Fruit fly (Drosophila melanogaster) whole organism, prepupa: Measurements from ENCODE around the gene Fatp1.
A peak's percentile ranks its signal among the peaks of the same experiment; 100 is the strongest.

Source experiments
- CG10631 ChIP-seq: fragments of 200-800 bp; sonication (Bioruptor generic); optimal IDR thresholded peaks from 2 replicates; lab custom pipeline; 2016; ENCODE audit warnings: missing biosample characterization, missing genetic modification characterization
- CG11294 ChIP-seq: fragments of 200-800 bp; sonication (Bioruptor generic); IDR thresholded peaks from 2 replicates; pipeline ENCODE4 v1.3.6; 2022; ENCODE audit warnings: missing biosample characterization, missing genetic modification characterization
- CG11762 ChIP-seq: fragments of 200-800 bp; sonication (Bioruptor generic); optimal IDR thresholded peaks from 3 replicates; lab custom pipeline; 2016; ENCODE audit warnings: missing biosample characterization, missing genetic modification characterization; ENCODE audit not compliant: insufficient read depth
- CG11902 ChIP-seq: fragments of 200-800 bp; sonication (Bioruptor generic); optimal IDR thresholded peaks from 3 replicates; lab custom pipeline; 2016; ENCODE audit warnings: missing biosample characterization, missing genetic modification characterization
- CG16779 ChIP-seq: fragments of 200-800 bp; sonication (Bioruptor generic); optimal IDR thresholded peaks from 3 replicates; lab custom pipeline; 2017; ENCODE audit warnings: missing biosample characterization, mild to moderate bottlenecking, missing genetic modification characterization
- CG32006 ChIP-seq: fragments of 200-800 bp; sonication (Bioruptor generic); optimal IDR thresholded peaks from 3 replicates; lab custom pipeline; 2017; ENCODE audit warnings: missing biosample characterization, mild to moderate bottlenecking, missing genetic modification characterization
- CG6163 ChIP-seq: fragments of 200-800 bp; sonication (Bioruptor generic); IDR thresholded peaks from 3 replicates; pipeline ENCODE4 v1.3.6; 2022; ENCODE audit warnings: missing biosample characterization, missing genetic modification characterization
- CG6276 ChIP-seq: fragments of 200-800 bp; sonication (Bioruptor generic); optimal IDR thresholded peaks from 2 replicates; lab custom pipeline; 2017; ENCODE audit warnings: missing biosample characterization, mild to moderate bottlenecking, missing genetic modification characterization
- CG6792 ChIP-seq: fragments of 200-800 bp; sonication (Bioruptor generic); optimal IDR thresholded peaks from 3 replicates; lab custom pipeline; 2016; ENCODE audit warnings: missing biosample characterization, missing genetic modification characterization
- CG6808 ChIP-seq: fragments of 200-800 bp; sonication (Bioruptor generic); optimal IDR thresholded peaks from 3 replicates; lab custom pipeline; 2017; ENCODE audit warnings: missing biosample characterization, missing genetic modification characterization, mild to moderate bottlenecking, moderate library complexity, missing genetic modification reagents
- CG6854 ChIP-seq: fragments of 200-800 bp; sonication (Bioruptor generic); optimal IDR thresholded peaks from 2 replicates; lab custom pipeline; 2017; ENCODE audit warnings: missing biosample characterization, mild to moderate bottlenecking, missing genetic modification characterization
- CG7368 ChIP-seq: fragments of 200-800 bp; sonication (Bioruptor generic); optimal IDR thresholded peaks from 3 replicates; lab custom pipeline; 2016; ENCODE audit warnings: missing biosample characterization, missing genetic modification characterization
- CG8319 ChIP-seq: fragments of 200-800 bp; sonication (Bioruptor generic); optimal IDR thresholded peaks from 3 replicates; lab custom pipeline; 2016; ENCODE audit warnings: missing biosample characterization, missing genetic modification characterization
- CG8632 ChIP-seq: fragments of 200-800 bp; sonication (Bioruptor generic); optimal IDR thresholded peaks from 3 replicates; lab custom pipeline; 2016; ENCODE audit warnings: missing biosample characterization, missing genetic modification characterization
- CG9139 ChIP-seq: fragments of 200-800 bp; sonication (Bioruptor generic); optimal IDR thresholded peaks from 3 replicates; lab custom pipeline; 2017; ENCODE audit warnings: missing biosample characterization, mild to moderate bottlenecking, missing genetic modification characterization
- Eip78C ChIP-seq: fragments of 200-800 bp; sonication (Bioruptor generic); peaks from one replicate; lab custom pipeline; 2016; ENCODE audit warnings: missing biosample characterization, missing genetic modification characterization
- Ets21C ChIP-seq: fragments of 200-800 bp; sonication (Bioruptor generic); optimal IDR thresholded peaks from 3 replicates; lab custom pipeline; 2016; ENCODE audit warnings: missing biosample characterization, missing genetic modification characterization
- Gug ChIP-seq: fragments of 200-800 bp; sonication (Bioruptor generic); IDR thresholded peaks from 2 replicates; pipeline ENCODE4 v1.3.6; 2022; ENCODE audit warnings: missing biosample characterization, missing genetic modification characterization
- Hr39 ChIP-seq: fragments of 200-800 bp; sonication (Bioruptor generic); optimal IDR thresholded peaks from 2 replicates; lab custom pipeline; 2016; ENCODE audit warnings: missing biosample characterization, missing genetic modification characterization
- Hr4 ChIP-seq: fragments of 200-800 bp; sonication (Bioruptor generic); optimal IDR thresholded peaks from 3 replicates; lab custom pipeline; 2016; ENCODE audit warnings: missing biosample characterization, missing genetic modification characterization
- OdsH ChIP-seq: fragments of 200-800 bp; sonication (Bioruptor generic); optimal IDR thresholded peaks from 3 replicates; lab custom pipeline; 2016; ENCODE audit warnings: missing biosample characterization, missing genetic modification characterization
- Smox ChIP-seq: fragments of 200-800 bp; sonication (Bioruptor generic); optimal IDR thresholded peaks from 3 replicates; lab custom pipeline; 2016; ENCODE audit warnings: missing biosample characterization, missing genetic modification characterization
- Sox102F ChIP-seq: fragments of 200-800 bp; sonication (Bioruptor generic); optimal IDR thresholded peaks from 2 replicates; lab custom pipeline; 2016; ENCODE audit warnings: missing biosample characterization, mild to moderate bottlenecking, missing genetic modification characterization
- Sox14 ChIP-seq: fragments of 200-800 bp; sonication (Bioruptor generic); optimal IDR thresholded peaks from 3 replicates; lab custom pipeline; 2016; ENCODE audit warnings: missing biosample characterization, missing genetic modification characterization
- Sox15 ChIP-seq: fragments of 200-800 bp; sonication (Bioruptor generic); optimal IDR thresholded peaks from 3 replicates; lab custom pipeline; 2016; ENCODE audit warnings: missing biosample characterization, missing genetic modification characterization
- achi ChIP-seq: fragments of 200-800 bp; sonication (Bioruptor generic); optimal IDR thresholded peaks from 3 replicates; lab custom pipeline; 2016; ENCODE audit warnings: missing biosample characterization, missing genetic modification characterization
- acj6 ChIP-seq: fragments of 200-800 bp; sonication (Bioruptor generic); optimal IDR thresholded peaks from 3 replicates; lab custom pipeline; 2016; ENCODE audit warnings: missing biosample characterization, missing genetic modification characterization
- dsx ChIP-seq: fragments of 200-800 bp; optimal IDR thresholded peaks from 3 replicates; lab custom pipeline; 2019; ENCODE audit warnings: missing biosample characterization, mild to moderate bottlenecking, missing genetic modification characterization, moderate library complexity; ENCODE audit not compliant: poor library complexity, severe bottlenecking
- eg ChIP-seq: fragments of 200-800 bp; sonication (Bioruptor generic); IDR thresholded peaks from 3 replicates; pipeline ENCODE4 v1.3.6; 2022; ENCODE audit warnings: missing biosample characterization, missing genetic modification characterization
- fd59A ChIP-seq: fragments of 200-800 bp; sonication (Bioruptor generic); optimal IDR thresholded peaks from 2 replicates; lab custom pipeline; 2017; ENCODE audit warnings: missing biosample characterization, mild to moderate bottlenecking, missing genetic modification characterization, missing genetic modification reagents
- fd85E ChIP-seq: fragments of 200-800 bp; sonication (Bioruptor generic); optimal IDR thresholded peaks from 3 replicates; lab custom pipeline; 2016; ENCODE audit warnings: missing biosample characterization, missing genetic modification characterization
- salr ChIP-seq, 2 experiments: fragments of 200-800 bp; sonication (Bioruptor generic); optimal IDR thresholded peaks; 3 replicates each; lab custom pipeline; 2016 to 2018; ENCODE audit warnings: missing biosample characterization in 2 of 2, missing genetic modification characterization in 2 of 2, mild to moderate bottlenecking in 1 of 2
- svp ChIP-seq: fragments of 200-800 bp; sonication (Bioruptor generic); peaks from one replicate; lab custom pipeline; 2016; ENCODE audit warnings: missing biosample characterization, missing genetic modification characterization

Fatp1 gene

dm6 chr2L:10468388-10468787 is 48.6 kb downstream of the Fatp1 start (continued):
- peak; percentile 27 for TF ChIP-seq fd59A (GFP tag; lab: Kevin White, UChicago)
- peak; percentile 46 for TF ChIP-seq CG10631 (GFP tag; lab: Kevin White, UChicago)
- TF ChIP-seq CG6792 (GFP tag; lab: Kevin White, UChicago): peak; percentile 52
- peak; percentile 48 for TF ChIP-seq CG6808
- TF ChIP-seq CG6163: peak; percentile 80
- TF ChIP-seq Smox (GFP tag; lab: Kevin White, UChicago): peak; percentile 40
- no peak for TF ChIP-seq dsx (GFP tag; lab: Kevin White, UChicago)

- TF ChIP-seq achi (GFP tag; lab: Kevin White, UChicago) (peak; percentile 18), dsx (GFP tag; lab: Kevin White, UChicago) (no peak), OdsH (GFP tag; lab: Kevin White, UChicago) (peak; percentile 17), salr (GFP tag; optimal IDR thresholded peaks at IDR 0.05; lab: Kevin White, UChicago) (peak in 1 of 2 experiments; percentile 62), Hr39 (no peak), CG8319 (GFP tag; lab: Kevin White, UChicago) (no peak), CG9139 (GFP tag; lab: Kevin White, UChicago) (no peak), fd59A (GFP tag; lab: Kevin White, UChicago) (no peak), Sox15 (GFP tag; lab: Kevin White, UChicago) (no peak), Sox14 (GFP tag; lab: Kevin White, UChicago) (no peak), CG32006 (GFP tag; lab: Kevin White, UChicago) (no peak), Ets21C (GFP tag; lab: Kevin White, UChicago) (no peak), CG6276 (GFP tag; lab: Kevin White, UChicago) (peak; percentile 29), CG11762 (no peak), CG11902 (no peak), CG16779 (tag; lab: Kevin White, UChicago) (no peak), CG6854 (GFP tag; lab: Kevin White, UChicago) (no peak), CG7368 (no peak), CG8632 (GFP tag; lab: Kevin White, UChicago) (no peak), svp (GFP tag; lab: Kevin White, UChicago) (no peak), fd85E (GFP tag; lab: Kevin White, UChicago) (no peak), Gug (GFP tag; lab: Robert Waterston, UW) (no peak), eg (no peak), CG6792 (GFP tag; lab: Kevin White, UChicago) (no peak), Sox102F (GFP tag; lab: Kevin White, UChicago) (no peak), Hr4 (GFP tag; lab: Kevin White, UChicago) (peak; percentile 47), Eip78C (peak; percentile 79), CG11294 (GFP tag; lab: Robert Waterston, UW) (no peak), acj6 (GFP tag; lab: Kevin White, UChicago) (peak; percentile 12)
Observed at dm6 chr2L:10466865-10467270, 50.1 kb downstream of the Fatp1 start.
